Fruit fly (Drosophila melanogaster): ENCODE results near the gene Mec2.

The Mec2 gene

DNA sequence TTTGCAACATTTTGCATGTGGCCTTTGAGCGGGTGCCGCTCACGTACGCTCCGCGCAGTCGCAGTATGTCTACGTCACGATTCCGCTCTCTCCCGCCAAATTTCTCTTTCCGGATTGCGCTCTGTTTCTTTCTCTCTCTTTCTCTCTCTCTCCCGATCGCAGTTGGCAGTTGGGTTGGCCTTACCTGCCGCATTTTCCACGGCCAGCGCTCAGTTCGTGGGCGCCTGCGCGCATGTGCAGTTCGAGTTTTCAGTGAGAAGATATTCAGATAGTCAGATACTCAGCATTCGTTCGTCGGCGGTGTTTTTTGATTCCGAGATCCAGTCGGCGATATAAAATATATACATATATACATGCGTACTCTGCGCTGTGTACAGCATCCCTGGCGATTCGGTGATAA, 32.6 kb downstream of the Mec2 start, which contains the start of gene CG7884:
TSS of gene CG7884 (plus strand) at position 208 of the 400 bp plus-strand sequence.
- TF ChIP-seq rn (GFP tag; IDR thresholded peaks at IDR 0.05) (no peak), CG12605 (GFP tag; IDR thresholded peaks at IDR 0.05) (0 out of 2 replicates have a peak, but pooled peaks have one; percentile 9), CG8159 (tag; optimal IDR thresholded peaks at IDR 0.05) (no peak), D1 (tag; optimal IDR thresholded peaks at IDR 0.05) (no peak), fd96Ca (GFP tag; IDR thresholded peaks at IDR 0.05) (no peak; the same call in 2 of the 3 replicates), CG17806 (tag; optimal IDR thresholded peaks at IDR 0.05) (no peak), CG13204 (GFP tag; optimal IDR thresholded peaks at IDR 0.05) (peak; percentile 64), CG4496 (GFP tag; IDR thresholded peaks at IDR 0.05) (peak; percentile 69), gl (tag; optimal IDR thresholded peaks at IDR 0.05) (no peak), EcR (GFP tag; optimal IDR thresholded peaks at IDR 0.05) (peak; percentile 12), Pif1A (GFP tag; optimal IDR thresholded peaks at IDR 0.05) (peak; percentile 19), CG15710 (tag; optimal IDR thresholded peaks at IDR 0.05) (no peak), CG32121 (GFP tag; IDR thresholded peaks at IDR 0.05) (no peak), CG34367 (tag; optimal IDR thresholded peaks at IDR 0.05) (no peak), Snoo (tag; optimal IDR thresholded peaks at IDR 0.05) (no peak), Ets98B (GFP tag; IDR thresholded peaks at IDR 0.05) (peak; percentile 22; the same call in 1 of the 2 replicates), Pif1B (GFP tag; optimal IDR thresholded peaks at IDR 0.05) (peak; percentile 53), CG14655 (GFP tag; optimal IDR thresholded peaks at IDR 0.05) (no peak), CG8301 (tag; optimal IDR thresholded peaks at IDR 0.05) (no peak), CG9948 (tag; optimal IDR thresholded peaks at IDR 0.05) (no peak), CG10348 (GFP tag; IDR thresholded peaks at IDR 0.05) (no peak)

DNA sequence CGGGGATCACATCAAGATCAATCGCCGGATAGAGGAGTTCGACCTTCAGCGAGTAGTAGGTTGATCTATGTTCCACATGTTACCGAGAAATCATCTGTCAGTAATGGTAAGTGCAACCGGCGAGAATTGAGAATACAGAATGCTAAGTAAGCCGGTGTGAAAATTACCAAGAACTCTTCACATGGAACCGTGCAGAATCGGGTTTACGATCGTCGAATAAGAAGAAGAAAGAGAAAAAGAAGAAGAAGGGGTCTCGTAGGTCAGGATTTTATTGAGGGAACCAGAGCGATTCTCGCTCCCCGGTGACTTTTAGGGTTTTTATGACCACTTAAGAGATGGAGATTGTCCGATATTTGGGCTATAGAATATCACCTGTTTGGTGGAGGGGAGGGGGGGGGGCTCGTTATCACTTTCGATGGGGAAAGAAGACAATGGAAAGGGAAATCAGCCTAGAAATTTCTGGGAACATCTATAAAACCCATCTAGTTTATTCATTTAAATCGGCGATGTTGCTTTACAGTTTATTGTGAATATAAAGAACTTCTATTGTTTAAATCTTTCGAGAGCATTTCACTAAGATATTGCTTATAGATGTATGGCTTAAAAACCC, 33.2 kb downstream of the Mec2 start:
- no peak for TF ChIP-seq rn (GFP tag; IDR thresholded peaks at IDR 0.05)

DNA sequence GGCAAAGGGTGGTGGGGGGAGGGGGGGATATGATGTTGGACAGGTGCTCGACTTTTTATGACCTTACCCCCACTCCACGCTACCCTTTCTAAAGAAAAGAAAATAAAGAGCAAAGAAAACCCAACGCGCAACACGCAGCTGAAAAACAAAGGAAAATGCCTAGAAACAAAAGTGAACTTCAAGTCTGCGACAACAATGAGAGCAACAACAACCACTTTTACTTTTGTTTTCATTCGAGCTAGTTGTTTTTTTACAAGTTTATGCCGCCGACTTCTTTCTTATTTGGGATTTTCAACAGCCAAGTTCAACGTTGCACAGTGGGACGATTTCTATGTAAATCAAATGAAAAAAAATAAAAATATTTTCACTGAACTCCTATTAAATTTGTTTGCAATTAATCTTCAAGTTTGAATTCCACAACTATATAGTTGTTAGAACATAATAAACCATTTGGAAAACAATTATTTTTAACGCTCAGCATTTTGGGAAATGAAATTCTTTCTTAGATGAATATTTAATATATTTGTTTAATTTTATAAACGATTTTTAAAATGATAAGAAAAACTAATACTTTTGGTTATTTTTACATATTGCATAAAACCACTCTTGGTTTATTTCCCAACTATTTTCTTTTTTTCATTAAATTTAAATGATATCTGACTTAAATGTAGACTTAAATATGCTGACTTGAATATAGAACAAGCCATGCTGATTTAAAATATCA, 36.9 kb downstream of the Mec2 start:
- TF ChIP-seq Snoo (tag; optimal IDR thresholded peaks at IDR 0.05) = peak; percentile 33
- no peak for TF ChIP-seq rn (GFP tag; IDR thresholded peaks at IDR 0.05)
- peak; percentile 43 for TF ChIP-seq CG17806 (tag; optimal IDR thresholded peaks at IDR 0.05)
- TF ChIP-seq CG15710 (tag; optimal IDR thresholded peaks at IDR 0.05) = peak; percentile 60
- no peak; the same call in 1 of the 2 replicates for TF ChIP-seq Ets98B (GFP tag; IDR thresholded peaks at IDR 0.05)
- no peak for TF ChIP-seq Pif1B (GFP tag; optimal IDR thresholded peaks at IDR 0.05)
- TF ChIP-seq CG13204 (GFP tag; optimal IDR thresholded peaks at IDR 0.05) = no peak
- peak; percentile 47 for TF ChIP-seq CG8301 (tag; optimal IDR thresholded peaks at IDR 0.05)
- peak; percentile 74 for TF ChIP-seq CG9948 (tag; optimal IDR thresholded peaks at IDR 0.05)
- peak; percentile 32 for TF ChIP-seq D1 (tag; optimal IDR thresholded peaks at IDR 0.05)
- peak; percentile 72 for TF ChIP-seq CG14655 (GFP tag; optimal IDR thresholded peaks at IDR 0.05)
- TF ChIP-seq EcR (GFP tag; optimal IDR thresholded peaks at IDR 0.05) = no peak
- TF ChIP-seq CG34367 (tag; optimal IDR thresholded peaks at IDR 0.05) = peak; percentile 24
- TF ChIP-seq CG4496 (GFP tag; IDR thresholded peaks at IDR 0.05) = no peak
- peak; percentile 81 for TF ChIP-seq CG8159 (tag; optimal IDR thresholded peaks at IDR 0.05)

DNA sequence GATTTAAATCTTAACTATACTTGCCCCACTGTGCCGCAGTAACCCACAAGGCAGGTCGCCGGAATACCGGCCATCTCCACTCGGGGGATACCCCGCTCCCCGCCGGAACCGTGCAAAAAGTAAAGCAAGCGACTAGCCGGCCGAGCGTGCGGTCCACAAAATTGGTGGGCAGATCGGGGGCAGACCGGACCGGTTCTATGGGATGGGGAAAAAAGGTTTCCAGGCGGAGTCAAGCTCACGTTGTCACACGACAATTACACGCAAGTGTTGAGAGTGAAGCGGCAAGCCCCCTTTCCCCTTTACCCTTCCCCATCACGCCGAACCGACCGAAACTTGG, 37.4 kb downstream of the Mec2 start:
- TF ChIP-seq CG13204 (GFP tag; optimal IDR thresholded peaks at IDR 0.05) = peak; percentile 93
- 0 out of 2 replicates have a peak, but pooled peaks have one; percentile 12 for TF ChIP-seq CG32121 (GFP tag; IDR thresholded peaks at IDR 0.05)
- peak; percentile 35 for TF ChIP-seq EcR (GFP tag; optimal IDR thresholded peaks at IDR 0.05)
- no peak for TF ChIP-seq Snoo (tag; optimal IDR thresholded peaks at IDR 0.05)
- TF ChIP-seq CG8301 (tag; optimal IDR thresholded peaks at IDR 0.05) = no peak
- no peak for TF ChIP-seq Ets98B (GFP tag; IDR thresholded peaks at IDR 0.05)
- TF ChIP-seq rn (GFP tag; IDR thresholded peaks at IDR 0.05) = no peak
- TF ChIP-seq Pif1A (GFP tag; optimal IDR thresholded peaks at IDR 0.05) = no peak
- no peak for TF ChIP-seq fd96Ca (GFP tag; IDR thresholded peaks at IDR 0.05)
- TF ChIP-seq CG4496 (GFP tag; IDR thresholded peaks at IDR 0.05) = peak; percentile 74
- TF ChIP-seq CG17806 (tag; optimal IDR thresholded peaks at IDR 0.05) = no peak
- no peak for TF ChIP-seq CG14655 (GFP tag; optimal IDR thresholded peaks at IDR 0.05)
- no peak for TF ChIP-seq CG15710 (tag; optimal IDR thresholded peaks at IDR 0.05)
- no peak for TF ChIP-seq Pif1B (GFP tag; optimal IDR thresholded peaks at IDR 0.05)
- TF ChIP-seq CG34367 (tag; optimal IDR thresholded peaks at IDR 0.05) = no peak
- TF ChIP-seq CG12605 (GFP tag; IDR thresholded peaks at IDR 0.05) = no peak
- no peak for TF ChIP-seq gl (tag; optimal IDR thresholded peaks at IDR 0.05)
- 0 out of 2 replicates have a peak, but pooled peaks have one; percentile 28 for TF ChIP-seq CG10348 (GFP tag; IDR thresholded peaks at IDR 0.05)
- TF ChIP-seq D1 (tag; optimal IDR thresholded peaks at IDR 0.05) = no peak
- no peak for TF ChIP-seq CG9948 (tag; optimal IDR thresholded peaks at IDR 0.05)
- TF ChIP-seq CG8159 (tag; optimal IDR thresholded peaks at IDR 0.05) = no peak

DNA sequence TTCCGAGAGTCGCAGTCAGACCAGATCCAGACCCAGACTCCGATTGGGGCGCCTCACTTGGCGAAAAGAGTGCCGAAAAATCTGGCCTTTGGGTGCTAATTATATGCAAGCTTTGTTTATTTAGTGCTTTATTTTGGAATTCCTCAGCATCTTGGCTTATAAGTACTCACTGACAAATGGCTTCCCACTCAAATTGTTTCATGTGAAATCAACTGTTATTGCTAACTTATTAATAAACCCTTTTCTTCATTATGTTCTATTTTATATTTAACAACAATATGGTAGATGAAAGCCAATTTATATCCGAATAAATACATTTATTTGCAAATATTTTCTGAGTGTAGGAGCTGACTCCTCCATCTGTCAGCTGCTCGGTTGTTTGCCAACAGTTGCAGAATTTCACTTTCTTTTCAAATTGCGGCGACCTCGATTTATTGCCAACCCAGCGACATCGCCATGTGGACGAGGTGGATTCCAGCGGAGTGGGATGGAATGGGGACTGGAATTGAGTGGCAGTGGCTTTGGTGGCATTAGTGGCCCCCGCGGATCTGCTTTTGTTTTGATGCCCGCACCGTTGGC, 42.1 kb downstream of the Mec2 start:
- TF ChIP-seq fd96Ca (GFP tag; IDR thresholded peaks at IDR 0.05) (0 out of 3 replicates have a peak, but pooled peaks have one; percentile 31), CG15710 (tag; optimal IDR thresholded peaks at IDR 0.05) (peak; percentile 49), CG17806 (tag; optimal IDR thresholded peaks at IDR 0.05) (peak; percentile 51), D1 (tag; optimal IDR thresholded peaks at IDR 0.05) (peak; percentile 45), gl (tag; optimal IDR thresholded peaks at IDR 0.05) (no peak), CG34367 (tag; optimal IDR thresholded peaks at IDR 0.05) (peak; percentile 20), Pif1B (GFP tag; optimal IDR thresholded peaks at IDR 0.05) (peak; percentile 54), CG10348 (GFP tag; IDR thresholded peaks at IDR 0.05) (no peak), rn (GFP tag; IDR thresholded peaks at IDR 0.05) (no peak), CG8301 (tag; optimal IDR thresholded peaks at IDR 0.05) (peak; percentile 82), EcR (GFP tag; optimal IDR thresholded peaks at IDR 0.05) (no peak), CG8159 (tag; optimal IDR thresholded peaks at IDR 0.05) (peak; percentile 66), Ets98B (GFP tag; IDR thresholded peaks at IDR 0.05) (peak; percentile 42; the same call in 1 of the 2 replicates), CG32121 (GFP tag; IDR thresholded peaks at IDR 0.05) (no peak), Snoo (tag; optimal IDR thresholded peaks at IDR 0.05) (no peak), CG9948 (tag; optimal IDR thresholded peaks at IDR 0.05) (no peak), CG14655 (GFP tag; optimal IDR thresholded peaks at IDR 0.05) (peak; percentile 79), Pif1A (GFP tag; optimal IDR thresholded peaks at IDR 0.05) (peak; percentile 74), CG12605 (GFP tag; IDR thresholded peaks at IDR 0.05) (0 out of 2 replicates have a peak, but pooled peaks have one; percentile 11), CG4496 (GFP tag; IDR thresholded peaks at IDR 0.05) (no peak), CG13204 (GFP tag; optimal IDR thresholded peaks at IDR 0.05) (no peak)
